Worm (Caenorhabditis elegans) whole organism, midembryonic: ENCODE measurements around the gene F49E12.7.

Experiments
- T22C8.4 ChIP-seq: fragments of 200-800 bp; sonication (Bioruptor generic); IDR thresholded peaks from 2 replicates; pipeline ENCODE4 v1.3.6; 2022; ENCODE audit warnings: missing genetic modification characterization, missing compliant biosample characterization
- flt-1 ChIP-seq: fragments of 200-800 bp; sonication (Bioruptor generic); IDR thresholded peaks from 2 replicates; pipeline ENCODE4 v1.3.6; 2022; ENCODE audit warnings: missing genetic modification characterization, missing compliant biosample characterization
- ref-1 ChIP-seq: fragments of 200-800 bp; sonication (Bioruptor generic); conservative IDR thresholded peaks from 2 replicates; pipeline ENCODE4 v1.3.6; 2022; ENCODE audit warnings: missing genetic modification reagents, missing genetic modification characterization, missing compliant biosample characterization
- tab-1 ChIP-seq: fragments of 200-800 bp; sonication (Bioruptor generic); IDR thresholded peaks from 2 replicates; pipeline ENCODE4 v1.3.6; 2022; ENCODE audit warnings: missing genetic modification characterization, missing compliant biosample characterization

ce11 chrII:8419015-8419414, 23.1 kb upstream of the F49E12.7 start:
- TF ChIP-seq T22C8.4 (GFP tag; lab: Robert Waterston, UW) (no peak), flt-1 (GFP tag; lab: Robert Waterston, UW) (no peak), ref-1 (GFP tag; lab: Robert Waterston, UW) (no peak), tab-1 (GFP tag; lab: Robert Waterston, UW) (no peak)
